Worm (Caenorhabditis elegans) whole organism, L2 larva: ENCODE measurements around the gene F54B3.1.

Experiments
- C34F6.9 ChIP-seq: fragments of 150-350 bp; optimal IDR thresholded peaks from 2 replicates; lab custom pipeline; 2014; ENCODE audit warnings: missing biosample characterization, missing genetic modification characterization
- F13H6.1 ChIP-seq: sonication (generic microtip); optimal IDR thresholded peaks from 2 replicates; lab custom pipeline; 2016; ENCODE audit warnings: missing genetic modification characterization, missing compliant biosample characterization
- R02D3.7 ChIP-seq: fragments of 150-350 bp; optimal IDR thresholded peaks from 2 replicates; lab custom pipeline; 2014; ENCODE audit warnings: missing biosample characterization, missing genetic modification characterization
- Y55F3AM.14 ChIP-seq: fragments of 200-800 bp; sonication (Bioruptor generic); optimal IDR thresholded peaks from 2 replicates; lab custom pipeline; 2018; ENCODE audit warnings: mild to moderate bottlenecking, missing genetic modification characterization, missing compliant biosample characterization
- ZK546.5 ChIP-seq: sonication (generic microtip); optimal IDR thresholded peaks from 2 replicates; lab custom pipeline; 2017; ENCODE audit warnings: missing biosample characterization, missing genetic modification characterization
- alr-1 ChIP-seq: fragments of 150-350 bp; optimal IDR thresholded peaks from 2 replicates; lab custom pipeline; 2014; ENCODE audit warnings: missing biosample characterization, missing genetic modification characterization
- aly-2 ChIP-seq: fragments of 150-350 bp; optimal IDR thresholded peaks from 2 replicates; lab custom pipeline; 2014; ENCODE audit warnings: missing biosample characterization, missing genetic modification characterization
- ama-1 ChIP-seq: fragments of 150-350 bp; optimal IDR thresholded peaks from 2 replicates; lab custom pipeline; 2018; ENCODE audit warnings: inconsistent platforms
- blmp-1 ChIP-seq: sonication (generic microtip); optimal IDR thresholded peaks from 2 replicates; lab custom pipeline; 2017; ENCODE audit warnings: missing genetic modification characterization, mild to moderate bottlenecking, missing compliant biosample characterization, antibody characterized with exemption, moderate library complexity; ENCODE audit not compliant: insufficient read depth
- ceh-16 ChIP-seq: fragments of 150-350 bp; optimal IDR thresholded peaks from 2 replicates; lab custom pipeline; 2014; ENCODE audit warnings: missing biosample characterization, missing genetic modification characterization
- ceh-82 ChIP-seq: fragments of 150-350 bp; optimal IDR thresholded peaks from 2 replicates; lab custom pipeline; 2014; ENCODE audit warnings: missing biosample characterization, missing genetic modification characterization
- crh-2 ChIP-seq: sonication (generic microtip); optimal IDR thresholded peaks from 2 replicates; lab custom pipeline; 2017; ENCODE audit warnings: missing biosample characterization, missing genetic modification characterization
- dmd-4 ChIP-seq: sonication (generic microtip); optimal IDR thresholded peaks from 2 replicates; lab custom pipeline; 2017; ENCODE audit warnings: missing biosample characterization, missing genetic modification characterization
- egl-27 ChIP-seq: sonication (generic microtip); optimal IDR thresholded peaks from 3 replicates; lab custom pipeline; 2017; ENCODE audit warnings: missing biosample characterization, missing genetic modification reagents, missing genetic modification characterization
- elt-1 ChIP-seq: fragments of 150-350 bp; optimal IDR thresholded peaks from 2 replicates; lab custom pipeline; 2014; ENCODE audit warnings: missing biosample characterization, missing genetic modification characterization
- elt-3 ChIP-seq: sonication (generic microtip); optimal IDR thresholded peaks from 2 replicates; lab custom pipeline; 2017; ENCODE audit warnings: missing biosample characterization, missing genetic modification characterization
- fos-1 ChIP-seq: fragments of 150-350 bp; optimal IDR thresholded peaks from 2 replicates; lab custom pipeline; 2014; ENCODE audit warnings: missing biosample characterization, missing genetic modification characterization
- gmeb-1 ChIP-seq: fragments of 150-350 bp; optimal IDR thresholded peaks from 2 replicates; lab custom pipeline; 2014; ENCODE audit warnings: missing biosample characterization, missing genetic modification characterization
- lin-11 ChIP-seq: fragments of 150-350 bp; sonication (generic microtip); optimal IDR thresholded peaks from 2 replicates; lab custom pipeline; 2014; ENCODE audit warnings: missing biosample characterization, missing genetic modification characterization, inconsistent platforms, mixed read lengths
- lin-13 ChIP-seq: fragments of 150-350 bp; optimal IDR thresholded peaks from 2 replicates; lab custom pipeline; 2014; ENCODE audit warnings: missing biosample characterization, missing genetic modification reagents, missing genetic modification characterization
- lin-39 ChIP-seq: fragments of 150-350 bp; optimal IDR thresholded peaks from 2 replicates; lab custom pipeline; 2014; ENCODE audit warnings: missing biosample characterization, missing genetic modification reagents, missing genetic modification characterization
- lsy-2 ChIP-seq, 2 experiments: fragments of 150-350 bp in 1 of 2; sonication (generic microtip) in 1 of 2; optimal IDR thresholded peaks; 2 replicates each; lab custom pipeline; 2014 to 2017; ENCODE audit warnings: missing biosample characterization in 2 of 2, missing genetic modification characterization in 2 of 2
- mab-5 ChIP-seq: fragments of 150-350 bp; optimal IDR thresholded peaks from 2 replicates; lab custom pipeline; 2014; ENCODE audit warnings: missing biosample characterization, missing genetic modification characterization
- mbf-1 ChIP-seq: sonication (generic microtip); optimal IDR thresholded peaks from 2 replicates; lab custom pipeline; 2017; ENCODE audit warnings: missing biosample characterization, missing genetic modification characterization
- mdl-1 ChIP-seq, 2 experiments: fragments of 150-350 bp in 1 of 2; sonication (generic microtip) in 1 of 2; optimal IDR thresholded peaks; 2 replicates each; lab custom pipeline; 2017; ENCODE audit warnings: missing biosample characterization in 2 of 2, missing genetic modification characterization in 2 of 2
- nhr-10 ChIP-seq: sonication (generic microtip); optimal IDR thresholded peaks from 2 replicates; lab custom pipeline; 2017; ENCODE audit warnings: missing biosample characterization, missing genetic modification characterization
- nhr-11 ChIP-seq: fragments of 150-350 bp; optimal IDR thresholded peaks from 2 replicates; lab custom pipeline; 2014; ENCODE audit warnings: missing biosample characterization, missing genetic modification characterization
- nhr-12 ChIP-seq: fragments of 150-350 bp; optimal IDR thresholded peaks from 2 replicates; lab custom pipeline; 2014; ENCODE audit warnings: missing biosample characterization, missing genetic modification characterization
- nhr-129 ChIP-seq: fragments of 150-350 bp; optimal IDR thresholded peaks from 2 replicates; lab custom pipeline; 2014; ENCODE audit warnings: missing biosample characterization, missing genetic modification characterization
- nhr-21 ChIP-seq: fragments of 150-350 bp; optimal IDR thresholded peaks from 2 replicates; lab custom pipeline; 2014; ENCODE audit warnings: missing biosample characterization, missing genetic modification characterization
- nhr-23 ChIP-seq: fragments of 150-350 bp; optimal IDR thresholded peaks from 2 replicates; lab custom pipeline; 2014; ENCODE audit warnings: missing biosample characterization, missing genetic modification reagents, missing genetic modification characterization
- nhr-237 ChIP-seq: fragments of 150-350 bp; optimal IDR thresholded peaks from 2 replicates; lab custom pipeline; 2014; ENCODE audit warnings: missing biosample characterization, missing genetic modification characterization
- nhr-25 ChIP-seq: fragments of 150-350 bp; sonication (generic microtip); optimal IDR thresholded peaks from 3 replicates; lab custom pipeline; 2014; ENCODE audit warnings: missing biosample characterization, missing genetic modification characterization
- nhr-6 ChIP-seq: fragments of 150-350 bp; optimal IDR thresholded peaks from 2 replicates; lab custom pipeline; 2014; ENCODE audit warnings: missing biosample characterization, missing genetic modification characterization
- nhr-77 ChIP-seq: fragments of 150-350 bp; optimal IDR thresholded peaks from 2 replicates; lab custom pipeline; 2014; ENCODE audit warnings: missing biosample characterization, missing genetic modification characterization
- peb-1 ChIP-seq: fragments of 150-350 bp; optimal IDR thresholded peaks from 2 replicates; lab custom pipeline; 2014; ENCODE audit warnings: missing biosample characterization, missing genetic modification characterization
- sem-4 ChIP-seq: fragments of 150-350 bp; optimal IDR thresholded peaks from 2 replicates; lab custom pipeline; 2014; ENCODE audit warnings: missing biosample characterization, missing genetic modification reagents, missing genetic modification characterization
- skn-1 ChIP-seq: sonication (generic microtip); optimal IDR thresholded peaks from 2 replicates; lab custom pipeline; 2017; ENCODE audit warnings: missing biosample characterization, missing genetic modification characterization
- sma-3 ChIP-seq: sonication (generic microtip); optimal IDR thresholded peaks from 2 replicates; lab custom pipeline; 2016; ENCODE audit warnings: missing genetic modification reagents, missing genetic modification characterization, missing compliant biosample characterization
- sma-9 ChIP-seq, 2 experiments: fragments of 150-350 bp in 1 of 2; sonication (generic microtip) in 1 of 2; optimal IDR thresholded peaks; 2 replicates each; lab custom pipeline; 2014 to 2016; ENCODE audit warnings: missing genetic modification characterization in 2 of 2, mild to moderate bottlenecking in 1 of 2, missing biosample characterization in 1 of 2, missing compliant biosample characterization in 1 of 2, missing genetic modification reagents in 1 of 2, moderate library complexity in 1 of 2
- snpc-4 ChIP-seq: fragments of 150-350 bp; optimal IDR thresholded peaks from 2 replicates; lab custom pipeline; 2014; ENCODE audit warnings: missing biosample characterization, missing genetic modification characterization
- unc-39 ChIP-seq: fragments of 150-350 bp; optimal IDR thresholded peaks from 2 replicates; lab custom pipeline; 2014; ENCODE audit warnings: missing biosample characterization, missing genetic modification characterization
- unc-55 ChIP-seq: fragments of 150-350 bp; sonication (generic microtip); optimal IDR thresholded peaks from 3 replicates; lab custom pipeline; 2014; ENCODE audit warnings: missing biosample characterization, missing genetic modification reagents, missing genetic modification characterization
- unc-62 ChIP-seq: fragments of 150-350 bp; optimal IDR thresholded peaks from 2 replicates; lab custom pipeline; 2014; ENCODE audit warnings: missing biosample characterization, missing genetic modification reagents, missing genetic modification characterization
- zag-1 ChIP-seq: fragments of 150-350 bp; optimal IDR thresholded peaks from 2 replicates; lab custom pipeline; 2014; ENCODE audit warnings: missing biosample characterization, missing genetic modification characterization
- ztf-1 ChIP-seq: fragments of 200-800 bp; sonication (Bioruptor generic); conservative IDR thresholded peaks from 2 replicates; pipeline ENCODE4 v1.3.6; 2022; ENCODE audit warnings: missing genetic modification characterization, missing compliant biosample characterization
- ztf-11 ChIP-seq: sonication (generic microtip); optimal IDR thresholded peaks from 2 replicates; lab custom pipeline; 2017; ENCODE audit warnings: missing biosample characterization, missing genetic modification characterization
- ztf-4 ChIP-seq: fragments of 150-350 bp; optimal IDR thresholded peaks from 2 replicates; lab custom pipeline; 2014; ENCODE audit warnings: missing biosample characterization, missing genetic modification characterization

F54B3.1 gene

ce11 chrII:10300954-10301353 is 49.9 kb downstream of the F54B3.1 start, which contains the start of gene mdt-22:
Gene mdt-22 (plus strand): TSS chrII:10301216.
- TF ChIP-seq R02D3.7 (peak; percentile 26), unc-55 (peak; percentile 91), dmd-4 (no peak), alr-1 (tag; lab: Kevin White, UChicago) (no peak), nhr-77 (tag; lab: Kevin White, UChicago) (no peak), nhr-12 (tag; lab: Kevin White, UChicago) (no peak), ceh-16 (tag; lab: Kevin White, UChicago) (no peak), ztf-1 (GFP tag; lab: Robert Waterston, UW) (no peak), nhr-21 (tag; lab: Kevin White, UChicago) (peak; percentile 46), zag-1 (peak; percentile 33), snpc-4 (tag; lab: Kevin White, UChicago) (peak; percentile 45), nhr-6 (peak; percentile 55), gmeb-1 (peak; percentile 94), ceh-82 (no peak), nhr-11 (tag; lab: Kevin White, UChicago) (no peak), nhr-23 (tag; lab: Kevin White, UChicago) (no peak), ZK546.5 (tag; lab: Kevin White, UChicago) (peak; percentile 2), unc-62 (GFP tag; lab: Kevin White, UChicago) (no peak), sma-3 (GFP tag; lab: Kevin White, UChicago) (peak; percentile 62), sma-9 (GFP tag; optimal IDR thresholded peaks at IDR 0.05; lab: Kevin White, UChicago) (peak; percentile 74), sma-9 (tag; optimal IDR thresholded peaks at IDR 0.05; lab: Kevin White, UChicago) (no peak), ama-1 (no peak), mbf-1 (tag; lab: Kevin White, UChicago) (no peak), ztf-4 (tag; lab: Kevin White, UChicago) (no peak), F13H6.1 (peak; percentile 78), elt-3 (tag; lab: Kevin White, UChicago) (no peak), nhr-129 (peak; percentile 82), aly-2 (tag; lab: Kevin White, UChicago) (no peak), egl-27 (tag; lab: Kevin White, UChicago) (peak; percentile 46), nhr-237 (tag; lab: Kevin White, UChicago) (no peak), peb-1 (tag; lab: Kevin White, UChicago) (no peak), lin-11 (tag; lab: Kevin White, UChicago) (peak; percentile 81), ztf-11 (no peak), nhr-10 (tag; lab: Kevin White, UChicago) (no peak), lin-13 (peak; percentile 77), lin-39 (tag; lab: Kevin White, UChicago) (no peak), mdl-1 (tag; optimal IDR thresholded peaks at IDR 0.05; lab: Kevin White, UChicago) (no peak), nhr-25 (tag; lab: Kevin White, UChicago) (peak; percentile 27), blmp-1 (no peak), unc-39 (tag; lab: Kevin White, UChicago) (no peak), Y55F3AM.14 (GFP tag; lab: Kevin White, UChicago) (peak; percentile 4), elt-1 (tag; lab: Kevin White, UChicago) (no peak), sem-4 (no peak), lsy-2 (tag; optimal IDR thresholded peaks at IDR 0.05; lab: Kevin White, UChicago) (peak; percentile 79 to 84), fos-1 (tag; lab: Kevin White, UChicago) (peak; percentile 52), skn-1 (tag; lab: Kevin White, UChicago) (no peak), C34F6.9 (tag; lab: Kevin White, UChicago) (peak; percentile 84), mab-5 (tag; lab: Kevin White, UChicago) (no peak), crh-2 (peak; percentile 74)
- TF ChIP-seq, all 48 proteins: peak for 21
